Worm (Caenorhabditis elegans): Measurements from ENCODE around the gene F31E8.4.

ce11 chrII:6827388-6827787, 27.4 kb upstream of the F31E8.4 start:
- no peak for TF ChIP-seq dao-5 (tag; optimal IDR thresholded peaks at IDR 0.05)
- no peak for TF ChIP-seq W03F9.2 (tag; optimal IDR thresholded peaks at IDR 0.05)
- no peak for TF ChIP-seq him-1 (tag; optimal IDR thresholded peaks at IDR 0.05)

All from whole organism, L4/young adult.